Fruit fly (Drosophila melanogaster) whole organism, embryonic: Measurements from ENCODE around the gene ago.
A peak's percentile ranks its signal among the peaks of the same experiment; 100 is the strongest.

ENCODE experiments used
- Ada2b ChIP-seq: fragments of 200-800 bp; sonication (Bioruptor generic); IDR thresholded peaks from 2 replicates; pipeline ENCODE4 v1.3.6; 2022; ENCODE audit warnings: missing biosample characterization, missing genetic modification characterization
- BEAF-32 ChIP-seq: fragments of 200-800 bp; sonication (Bioruptor generic); optimal IDR thresholded peaks from 3 replicates; lab custom pipeline; 2017; ENCODE audit warnings: missing biosample characterization, missing genetic modification characterization, mild to moderate bottlenecking, moderate library complexity, missing genetic modification reagents
- CG1024 ChIP-seq: fragments of 200-800 bp; sonication (Bioruptor generic); IDR thresholded peaks from 2 replicates; pipeline ENCODE4 v1.3.6; 2022; ENCODE audit warnings: missing biosample characterization, missing genetic modification characterization
- CG10654 ChIP-seq: fragments of 200-800 bp; sonication (Bioruptor generic); optimal IDR thresholded peaks from 2 replicates; lab custom pipeline; 2016; ENCODE audit warnings: missing biosample characterization, missing genetic modification characterization
- CG10979 ChIP-seq: fragments of 200-800 bp; sonication (Bioruptor generic); optimal IDR thresholded peaks from 2 replicates; lab custom pipeline; 2018; ENCODE audit warnings: missing biosample characterization, mild to moderate bottlenecking, missing genetic modification characterization, moderate library complexity
- CG11456 ChIP-seq: fragments of 200-800 bp; sonication (Bioruptor generic); IDR thresholded peaks from 3 replicates; pipeline ENCODE4 v1.3.6; 2022; ENCODE audit warnings: missing biosample characterization, missing genetic modification characterization
- CG11504 ChIP-seq: fragments of 200-800 bp; sonication (Bioruptor generic); optimal IDR thresholded peaks from 3 replicates; lab custom pipeline; 2019; ENCODE audit warnings: missing biosample characterization, mild to moderate bottlenecking, missing genetic modification characterization, moderate library complexity
- CG14860 ChIP-seq: fragments of 200-800 bp; sonication (Bioruptor generic); IDR thresholded peaks from 3 replicates; pipeline ENCODE4 v1.3.6; 2022; ENCODE audit warnings: missing biosample characterization, missing genetic modification characterization; ENCODE audit not compliant: partially characterized antibody
- CG15514 ChIP-seq: fragments of 200-800 bp; sonication (Bioruptor generic); optimal IDR thresholded peaks from 3 replicates; lab custom pipeline; 2017; ENCODE audit warnings: missing biosample characterization, missing genetic modification characterization, mild to moderate bottlenecking, moderate library complexity, missing genetic modification reagents
- CG17361 ChIP-seq: fragments of 200-800 bp; sonication (Bioruptor generic); IDR thresholded peaks from 3 replicates; pipeline ENCODE4 v1.3.6; 2022; ENCODE audit warnings: missing biosample characterization, missing genetic modification characterization
- CG18262 ChIP-seq: fragments of 200-800 bp; optimal IDR thresholded peaks from 3 replicates; lab custom pipeline; 2019; ENCODE audit warnings: missing biosample characterization, mild to moderate bottlenecking, missing genetic modification characterization, moderate library complexity
- CG2678 ChIP-seq: fragments of 200-800 bp; sonication (Bioruptor generic); optimal IDR thresholded peaks from 3 replicates; lab custom pipeline; 2019; ENCODE audit warnings: missing biosample characterization, mild to moderate bottlenecking, missing genetic modification characterization, moderate library complexity
- CG31441 ChIP-seq: fragments of 200-800 bp; sonication (Bioruptor generic); IDR thresholded peaks from 2 replicates; pipeline ENCODE4 v1.3.6; 2022; ENCODE audit warnings: missing biosample characterization, missing genetic modification characterization
- CG3847 ChIP-seq: fragments of 200-800 bp; sonication (Bioruptor generic); IDR thresholded peaks from 2 replicates; pipeline ENCODE4 v1.3.6; 2022; ENCODE audit warnings: missing biosample characterization, missing genetic modification characterization
- CG4328 ChIP-seq: fragments of 200-800 bp; sonication (Bioruptor generic); optimal IDR thresholded peaks from 3 replicates; lab custom pipeline; 2017; ENCODE audit warnings: missing biosample characterization, missing genetic modification reagents, missing genetic modification characterization
- CG6175 ChIP-seq: fragments of 200-800 bp; sonication (Bioruptor generic); IDR thresholded peaks from 3 replicates; pipeline ENCODE4 v1.3.6; 2022; ENCODE audit warnings: missing biosample characterization, missing genetic modification characterization
- CG7556 ChIP-seq: fragments of 200-800 bp; sonication (Bioruptor generic); optimal IDR thresholded peaks from 2 replicates; lab custom pipeline; 2017; ENCODE audit warnings: missing biosample characterization, mild to moderate bottlenecking, missing genetic modification characterization
- CG8281 ChIP-seq: fragments of 200-800 bp; sonication (Bioruptor generic); optimal IDR thresholded peaks from 2 replicates; lab custom pipeline; 2018; ENCODE audit warnings: missing biosample characterization, mild to moderate bottlenecking, missing genetic modification characterization, moderate library complexity
- CG9727 ChIP-seq: fragments of 200-800 bp; sonication (Bioruptor generic); optimal IDR thresholded peaks from 3 replicates; lab custom pipeline; 2017; ENCODE audit warnings: missing biosample characterization, mild to moderate bottlenecking, missing genetic modification characterization
- Dek ChIP-seq: fragments of 200-800 bp; sonication (Bioruptor generic); optimal IDR thresholded peaks from 3 replicates; lab custom pipeline; 2019; ENCODE audit warnings: missing biosample characterization, mild to moderate bottlenecking, missing genetic modification characterization, moderate library complexity
- Dp ChIP-seq: fragments of 200-800 bp; sonication (Bioruptor generic); optimal IDR thresholded peaks from 2 replicates; lab custom pipeline; 2018; ENCODE audit warnings: missing biosample characterization, mild to moderate bottlenecking, missing genetic modification characterization, moderate library complexity
- Ets97D ChIP-seq: fragments of 200-800 bp; sonication (Bioruptor generic); optimal IDR thresholded peaks from 3 replicates; lab custom pipeline; 2016; ENCODE audit warnings: missing biosample characterization, missing genetic modification characterization
- Hr51 ChIP-seq, 2 experiments: fragments of 200-800 bp; sonication (Bioruptor generic); optimal IDR thresholded peaks; 2 replicates in 1 of 2; 3 replicates in 1 of 2; lab custom pipeline; 2016 to 2018; ENCODE audit warnings: missing biosample characterization in 2 of 2, missing genetic modification characterization in 2 of 2, mild to moderate bottlenecking in 1 of 2, moderate library complexity in 1 of 2
- Nf-YB ChIP-seq: fragments of 200-800 bp; sonication (Bioruptor generic); optimal IDR thresholded peaks from 3 replicates; lab custom pipeline; 2019; ENCODE audit warnings: missing biosample characterization, mild to moderate bottlenecking, missing genetic modification characterization, moderate library complexity
- NfI ChIP-seq: fragments of 200-800 bp; sonication (Bioruptor generic); optimal IDR thresholded peaks from 3 replicates; lab custom pipeline; 2018; ENCODE audit warnings: missing biosample characterization, mild to moderate bottlenecking, missing genetic modification characterization, moderate library complexity
- Ravus ChIP-seq: fragments of 200-800 bp; sonication (Bioruptor generic); IDR thresholded peaks from 2 replicates; pipeline ENCODE4 v1.3.6; 2022; ENCODE audit warnings: missing biosample characterization, missing genetic modification characterization
- Sox100B ChIP-seq: fragments of 200-800 bp; sonication (Bioruptor generic); optimal IDR thresholded peaks from 3 replicates; lab custom pipeline; 2018; ENCODE audit warnings: missing biosample characterization, mild to moderate bottlenecking, missing genetic modification characterization
- Sox102F ChIP-seq: fragments of 200-800 bp; sonication (Bioruptor generic); optimal IDR thresholded peaks from 2 replicates; lab custom pipeline; 2018; ENCODE audit warnings: missing biosample characterization, mild to moderate bottlenecking, missing genetic modification characterization, moderate library complexity
- ara ChIP-seq: fragments of 200-800 bp; sonication (Bioruptor generic); IDR thresholded peaks from 2 replicates; pipeline ENCODE4 v1.3.6; 2022; ENCODE audit warnings: missing biosample characterization, missing genetic modification characterization
- bab2 ChIP-seq: fragments of 200-800 bp; sonication (Bioruptor generic); optimal IDR thresholded peaks from 2 replicates; lab custom pipeline; 2016; ENCODE audit warnings: missing biosample characterization, missing genetic modification characterization
- bsh ChIP-seq, 2 experiments: fragments of 200-800 bp; sonication (Bioruptor generic); optimal IDR thresholded peaks; 2 replicates each; lab custom pipeline; 2017 to 2018; ENCODE audit warnings: mild to moderate bottlenecking in 2 of 2, missing biosample characterization in 2 of 2, missing genetic modification characterization in 2 of 2, moderate library complexity in 1 of 2
- ci ChIP-seq: fragments of 200-800 bp; sonication (Bioruptor generic); IDR thresholded peaks from 3 replicates; pipeline ENCODE4 v1.3.6; 2022; ENCODE audit warnings: missing biosample characterization, missing genetic modification characterization
- fd96Cb ChIP-seq: fragments of 200-800 bp; sonication (Bioruptor generic); optimal IDR thresholded peaks from 2 replicates; lab custom pipeline; 2018; ENCODE audit warnings: missing biosample characterization, mild to moderate bottlenecking, missing genetic modification characterization, moderate library complexity
- gem ChIP-seq: fragments of 200-800 bp; sonication (Bioruptor generic); optimal IDR thresholded peaks from 2 replicates; lab custom pipeline; 2019; ENCODE audit warnings: missing biosample characterization, mild to moderate bottlenecking, missing genetic modification characterization, moderate library complexity
- grau ChIP-seq: fragments of 200-800 bp; optimal IDR thresholded peaks from 3 replicates; lab custom pipeline; 2019; ENCODE audit warnings: missing biosample characterization, mild to moderate bottlenecking, missing genetic modification characterization, moderate library complexity
- gsb-n ChIP-seq: fragments of 200-800 bp; sonication (Bioruptor generic); optimal IDR thresholded peaks from 3 replicates; lab custom pipeline; 2018; ENCODE audit warnings: missing biosample characterization, mild to moderate bottlenecking, missing genetic modification characterization
- insv ChIP-seq, 2 experiments: fragments of 200-800 bp; sonication (Bioruptor generic); optimal IDR thresholded peaks; 3 replicates each; lab custom pipeline; 2016 to 2018; ENCODE audit warnings: missing biosample characterization in 2 of 2, missing genetic modification characterization in 2 of 2
- knrl ChIP-seq: fragments of 200-800 bp; sonication (Bioruptor generic); IDR thresholded peaks from 3 replicates; pipeline ENCODE4 v1.3.6; 2022; ENCODE audit warnings: missing biosample characterization, missing genetic modification characterization; ENCODE audit not compliant: partially characterized antibody
- lola ChIP-seq, 3 experiments: fragments of >200 bp in 2 of 3; fragments of 200-800 bp in 1 of 3; sonication (Bioruptor generic) in 1 of 3; optimal IDR thresholded peaks; 2 replicates each; lab custom pipeline; 2017 to 2019; ENCODE audit warnings: missing biosample characterization in 3 of 3, missing genetic modification characterization in 3 of 3, mild to moderate bottlenecking in 1 of 3, moderate library complexity in 1 of 3
- nerfin-1 ChIP-seq: fragments of 200-800 bp; sonication (Bioruptor generic); optimal IDR thresholded peaks from 3 replicates; lab custom pipeline; 2019; ENCODE audit warnings: missing biosample characterization, mild to moderate bottlenecking, missing genetic modification characterization, moderate library complexity
- phol ChIP-seq: fragments of 200-800 bp; sonication (Bioruptor generic); optimal IDR thresholded peaks from 3 replicates; lab custom pipeline; 2018; ENCODE audit warnings: missing biosample characterization, mild to moderate bottlenecking, missing genetic modification characterization, moderate library complexity
- row ChIP-seq: fragments of 200-800 bp; sonication (Bioruptor generic); IDR thresholded peaks from 3 replicates; pipeline ENCODE4 v1.3.6; 2022; ENCODE audit warnings: missing biosample characterization, missing genetic modification characterization
- sens ChIP-seq: fragments of 200-800 bp; sonication (Bioruptor generic); peaks from one replicate; lab custom pipeline; 2016; ENCODE audit warnings: missing biosample characterization, missing genetic modification characterization
- stc ChIP-seq: fragments of 200-800 bp; sonication (Bioruptor generic); IDR thresholded peaks from 2 replicates; pipeline ENCODE4 v1.3.6; 2022; ENCODE audit warnings: missing biosample characterization, missing genetic modification characterization
- stwl ChIP-seq: fragments of 200-800 bp; sonication (Bioruptor generic); optimal IDR thresholded peaks from 3 replicates; lab custom pipeline; 2018; ENCODE audit warnings: missing biosample characterization, mild to moderate bottlenecking, missing genetic modification characterization, moderate library complexity
- tup ChIP-seq: fragments of 200-800 bp; sonication (Bioruptor generic); optimal IDR thresholded peaks from 2 replicates; lab custom pipeline; 2016; ENCODE audit warnings: missing biosample characterization, mild to moderate bottlenecking, missing genetic modification characterization, moderate library complexity
- unpg ChIP-seq: fragments of 200-800 bp; sonication (Bioruptor generic); optimal IDR thresholded peaks from 3 replicates; lab custom pipeline; 2018; ENCODE audit warnings: missing biosample characterization, mild to moderate bottlenecking, missing genetic modification characterization, moderate library complexity
- wek ChIP-seq: fragments of 200-800 bp; sonication (Bioruptor generic); optimal IDR thresholded peaks from 3 replicates; lab custom pipeline; 2018; ENCODE audit warnings: missing biosample characterization, mild to moderate bottlenecking, missing genetic modification characterization, moderate library complexity

The ago gene

DNA sequence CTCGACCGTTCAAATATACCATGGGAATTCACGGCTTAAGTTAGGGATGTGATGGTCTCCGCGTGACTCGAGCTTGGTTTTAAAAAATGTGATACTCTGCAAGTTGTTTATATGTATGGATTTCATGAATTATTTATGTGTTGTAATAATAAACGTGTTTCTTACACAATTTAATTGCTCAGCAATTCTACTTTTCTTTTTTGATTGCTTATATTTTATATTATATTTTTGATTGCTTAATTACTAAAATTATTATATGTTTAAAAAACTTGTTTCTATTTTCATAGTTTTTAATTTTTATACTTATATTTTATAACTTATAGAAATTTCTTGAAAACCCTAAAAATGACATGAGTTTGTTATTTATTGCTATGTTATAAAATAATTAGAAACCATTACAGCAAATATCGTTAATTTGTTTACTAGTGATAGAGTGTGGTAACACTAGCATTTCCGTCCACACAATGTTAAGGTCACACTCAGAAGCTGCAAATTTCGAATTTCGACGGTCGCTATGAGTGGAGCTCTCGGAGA, at the start of gene ago, which contains the start of gene CG1265 (continued):
- TF ChIP-seq unpg (GFP tag; lab: Kevin White, UChicago): peak; percentile 7
- no peak for TF ChIP-seq CG8281
- peak in 1 of 2 experiments; percentile 30 for TF ChIP-seq insv (GFP tag; optimal IDR thresholded peaks at IDR 0.05; lab: Kevin White, UChicago)
- TF ChIP-seq tup (GFP tag; lab: Kevin White, UChicago): no peak
- TF ChIP-seq phol (tag; lab: Kevin White, UChicago): peak; percentile 51
- TF ChIP-seq knrl (GFP tag; lab: Robert Waterston, UW): 0 out of 3 replicates have a peak, but pooled peaks have one; percentile 30
- TF ChIP-seq grau (tag; lab: Kevin White, UChicago): peak; percentile 56
- peak; percentile 12; the same call in 1 of the 2 replicates for TF ChIP-seq CG3847 (GFP tag; lab: Robert Waterston, UW)
- TF ChIP-seq NfI (GFP tag; lab: Kevin White, UChicago): peak; percentile 49
- peak; percentile 23 for TF ChIP-seq CG7556 (GFP tag; lab: Kevin White, UChicago)
- TF ChIP-seq ara: 0 out of 2 replicates have a peak, but pooled peaks have one; percentile 31
- TF ChIP-seq Hr51 (GFP tag; optimal IDR thresholded peaks at IDR 0.05; lab: Kevin White, UChicago): peak in 1 of 2 experiments; percentile 55
- peak; percentile 67 for TF ChIP-seq BEAF-32 (GFP tag; lab: Kevin White, UChicago)
- peak; percentile 75 for TF ChIP-seq CG4328
- TF ChIP-seq stc (GFP tag; lab: Robert Waterston, UW): peak; percentile 20; the same call in 1 of the 2 replicates
- no peak for TF ChIP-seq wek (GFP tag; lab: Kevin White, UChicago)
- peak; percentile 5 for TF ChIP-seq Nf-YB (GFP tag; lab: Kevin White, UChicago)
- TF ChIP-seq Ets97D (GFP tag; lab: Kevin White, UChicago): peak; percentile 71
- TF ChIP-seq CG9727 (GFP tag; lab: Kevin White, UChicago): peak; percentile 53
- peak; percentile 6; the same call in 1 of the 3 replicates for TF ChIP-seq ci (GFP tag; lab: Robert Waterston, UW)
- TF ChIP-seq stwl: peak; percentile 33
- TF ChIP-seq Dek: peak; percentile 15
- TF ChIP-seq CG14860: 0 out of 3 replicates have a peak, but pooled peaks have one; percentile 4
- peak; percentile 52 for TF ChIP-seq sens (GFP tag; lab: Kevin White, UChicago)
- TF ChIP-seq bab2 (GFP tag; lab: Kevin White, UChicago): peak; percentile 27
- TF ChIP-seq Ada2b (GFP tag; lab: Robert Waterston, UW): peak; percentile 18; the same call in 1 of the 2 replicates
- TF ChIP-seq CG6175 (GFP tag; lab: Robert Waterston, UW): no peak
- TF ChIP-seq Dp (GFP tag; lab: Kevin White, UChicago): peak; percentile 55
- TF ChIP-seq Ravus: no peak
- peak; percentile 78 for TF ChIP-seq CG11456 (GFP tag; lab: Robert Waterston, UW)

DNA sequence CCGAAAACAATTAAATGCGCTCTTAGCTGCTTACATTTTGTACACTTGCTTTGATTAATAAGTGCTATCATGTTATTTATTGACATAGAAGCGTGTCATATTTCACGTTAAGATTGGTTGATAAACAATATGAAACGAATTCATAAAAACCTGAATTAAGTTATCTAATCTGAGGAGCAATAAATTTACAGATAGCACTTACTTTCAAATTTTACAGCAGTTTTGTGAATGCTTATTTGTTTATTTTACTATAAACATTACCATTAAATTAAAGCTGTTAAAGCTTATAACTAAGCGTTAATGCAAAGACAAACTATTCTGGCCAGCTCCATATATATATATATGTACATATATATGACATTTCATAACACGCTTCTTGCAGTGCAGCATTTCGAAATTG, 48.0 kb upstream of the ago start:
- no peak for TF ChIP-seq CG10654 (GFP tag; lab: Kevin White, UChicago)
- TF ChIP-seq CG1024 (GFP tag; lab: Robert Waterston, UW): no peak
- peak; percentile 3 for TF ChIP-seq CG2678
- TF ChIP-seq gem: peak; percentile 13
- TF ChIP-seq row: 0 out of 3 replicates have a peak, but pooled peaks have one; percentile 6
- TF ChIP-seq phol (tag; lab: Kevin White, UChicago): peak; percentile 15
- TF ChIP-seq CG11504 (tag; lab: Kevin White, UChicago): peak; percentile 20
- TF ChIP-seq bsh (GFP tag; optimal IDR thresholded peaks at IDR 0.05; lab: Kevin White, UChicago): peak in 1 of 2 experiments; percentile 0
- TF ChIP-seq Sox102F (GFP tag; lab: Kevin White, UChicago): peak; percentile 7
- TF ChIP-seq CG31441: 0 out of 2 replicates have a peak, but pooled peaks have one; percentile 10
- peak; percentile 31; the same call in 1 of the 3 replicates for TF ChIP-seq CG17361 (GFP tag; lab: Robert Waterston, UW)
- peak; percentile 27 for TF ChIP-seq CG10979 (tag; lab: Kevin White, UChicago)
- TF ChIP-seq nerfin-1 (tag; lab: Kevin White, UChicago): no peak
- TF ChIP-seq fd96Cb (tag; lab: Kevin White, UChicago): peak; percentile 1
- peak; percentile 4 for TF ChIP-seq Sox100B
- TF ChIP-seq CG15514: no peak
- peak; percentile 29 for TF ChIP-seq CG18262
- peak; percentile 22 for TF ChIP-seq gsb-n (tag; lab: Kevin White, UChicago)
- TF ChIP-seq lola (GFP tag; optimal IDR thresholded peaks at IDR 0.05; lab: Kevin White, UChicago): peak in 1 of 3 experiments; percentile 8
